Fruit fly (Drosophila melanogaster): ENCODE data around the gene cv.

Gene cv

dm6 chrX:5696436-5697022 lies 6.7 kb downstream of the cv start (continued):
- TF ChIP-seq her (GFP tag; optimal IDR thresholded peaks at IDR 0.05), result peak; percentile 97
- TF ChIP-seq CG1602 (GFP tag; optimal IDR thresholded peaks at IDR 0.05), result peak; percentile 96
- TF ChIP-seq CG31388 (GFP tag; optimal IDR thresholded peaks at IDR 0.05), result peak; percentile 92
- peak; percentile 62 for TF ChIP-seq run (tag; optimal IDR thresholded peaks at IDR 0.05)
- TF ChIP-seq pb (GFP tag; optimal IDR thresholded peaks at IDR 0.05), result peak; percentile 96
- peak; percentile 88 for TF ChIP-seq CG7357 (GFP tag; IDR thresholded peaks at IDR 0.05)
- peak; percentile 79 for TF ChIP-seq wdn (GFP tag; IDR thresholded peaks at IDR 0.05)
- peak in 2 of 3 experiments; percentile 3 to 92 for TF ChIP-seq lola (GFP tag; optimal IDR thresholded peaks at IDR 0.05)
- peak; percentile 96 for TF ChIP-seq dm (GFP tag; optimal IDR thresholded peaks at IDR 0.05)
- TF ChIP-seq lab (GFP tag; optimal IDR thresholded peaks at IDR 0.05), result peak; percentile 95
- TF ChIP-seq da (GFP tag; optimal IDR thresholded peaks at IDR 0.05), result peak; percentile 93
- TF ChIP-seq CG13287 (GFP tag; IDR thresholded peaks at IDR 0.05; ENCODE audit: partially characterized antibody), result no peak
- peak; percentile 85 for TF ChIP-seq al (GFP tag; IDR thresholded peaks at IDR 0.05)
- TF ChIP-seq rib (GFP tag; IDR thresholded peaks at IDR 0.05), result peak; percentile 91
- TF ChIP-seq CG2712 (tag; optimal IDR thresholded peaks at IDR 0.05), result peak; percentile 86
- peak; percentile 89 for TF ChIP-seq bowl (GFP tag; IDR thresholded peaks at IDR 0.05)
- TF ChIP-seq Nf-YA (GFP tag; IDR thresholded peaks at IDR 0.05), result peak; percentile 90
- TF ChIP-seq CG1647 (GFP tag; optimal IDR thresholded peaks at IDR 0.05), result peak; percentile 97
- TF ChIP-seq Hr78 (GFP tag; optimal IDR thresholded peaks at IDR 0.05), result peak in 1 of 2 experiments; percentile 75
- TF ChIP-seq GATAe (GFP tag; conservative IDR thresholded peaks at IDR 0.05), result peak; percentile 53
- peak; percentile 93 for TF ChIP-seq Dip3 (GFP tag; optimal IDR thresholded peaks at IDR 0.05)
- TF ChIP-seq CG9932 (GFP tag; IDR thresholded peaks at IDR 0.05), result peak; percentile 82
- no peak for TF ChIP-seq bbx (GFP tag; IDR thresholded peaks at IDR 0.05; ENCODE audit: partially characterized antibody)
- TF ChIP-seq CG13624 (GFP tag; optimal IDR thresholded peaks at IDR 0.05), result peak; percentile 97
- peak; percentile 96 for TF ChIP-seq disco-r (GFP tag; optimal IDR thresholded peaks at IDR 0.05)
- peak; percentile 96 for TF ChIP-seq Mad (GFP tag; optimal IDR thresholded peaks at IDR 0.05)
- no peak for TF ChIP-seq usp (GFP tag; optimal IDR thresholded peaks at IDR 0.05)
- TF ChIP-seq schlank (tag; optimal IDR thresholded peaks at IDR 0.05), result peak; percentile 82
- peak; percentile 80 for TF ChIP-seq CG31365 (tag; optimal IDR thresholded peaks at IDR 0.05)
- TF ChIP-seq knrl (GFP tag; IDR thresholded peaks at IDR 0.05; ENCODE audit: partially characterized antibody), result no peak
- peak; percentile 93 for TF ChIP-seq CG8765 (GFP tag; IDR thresholded peaks at IDR 0.05)
- peak; percentile 99 for TF ChIP-seq Antp (GFP tag; optimal IDR thresholded peaks at IDR 0.05)
- TF ChIP-seq Hr3 (GFP tag; optimal IDR thresholded peaks at IDR 0.05), result peak; percentile 95
- peak; percentile 96 for TF ChIP-seq dmrt99B (tag; optimal IDR thresholded peaks at IDR 0.05)
- peak; percentile 97 for TF ChIP-seq tup (GFP tag; optimal IDR thresholded peaks at IDR 0.05)
- TF ChIP-seq yki (optimal IDR thresholded peaks at IDR 0.05), result no peak
- TF ChIP-seq CG31441 (GFP tag; IDR thresholded peaks at IDR 0.05), result peak; percentile 94
- peak; percentile 91 for TF ChIP-seq sr (GFP tag; IDR thresholded peaks at IDR 0.05)
- peak; percentile 79 for TF ChIP-seq CG2116 (GFP tag; optimal IDR thresholded peaks at IDR 0.05)
- peak; percentile 91 for TF ChIP-seq NFAT (GFP tag; IDR thresholded peaks at IDR 0.05)
- peak; percentile 96 for TF ChIP-seq Drgx (GFP tag; IDR thresholded peaks at IDR 0.05)
- peak; percentile 89 for TF ChIP-seq CG6254 (GFP tag; optimal IDR thresholded peaks at IDR 0.05)
- peak; percentile 88 for TF ChIP-seq wek (GFP tag; optimal IDR thresholded peaks at IDR 0.05)
- no peak for TF ChIP-seq br (optimal IDR thresholded peaks at IDR 0.05)
- TF ChIP-seq CG10209 (GFP tag; optimal IDR thresholded peaks at IDR 0.05), result peak; percentile 95
- TF ChIP-seq CG11398 (GFP tag; optimal IDR thresholded peaks at IDR 0.05), result peak; percentile 97
- peak; percentile 93 for TF ChIP-seq odd (GFP tag; optimal IDR thresholded peaks at IDR 0.05)
- TF ChIP-seq hbn (GFP tag; IDR thresholded peaks at IDR 0.05; ENCODE audit: partially characterized antibody), result no peak
- TF ChIP-seq Hey (tag; optimal IDR thresholded peaks at IDR 0.05), result peak; percentile 75
- TF ChIP-seq Ssrp (tag; optimal IDR thresholded peaks at IDR 0.05), result peak; percentile 96
- peak; percentile 99 for TF ChIP-seq grn (GFP tag; optimal IDR thresholded peaks at IDR 0.05)
